Worm (Caenorhabditis elegans) whole organism, L4 larva: ENCODE measurements around the gene T26C11.4.
A peak's percentile ranks its signal among the peaks of the same experiment; 100 is the strongest.

Source experiments
- R02D3.7 ChIP-seq: fragments of 150-350 bp; sonication (generic microtip); optimal IDR thresholded peaks from 3 replicates; lab custom pipeline; 2014; ENCODE audit warnings: missing biosample characterization, missing genetic modification characterization
- aly-2 ChIP-seq: sonication (generic microtip); optimal IDR thresholded peaks from 2 replicates; lab custom pipeline; 2018; ENCODE audit warnings: missing biosample characterization, missing genetic modification characterization
- ceh-28 ChIP-seq: fragments of 150-350 bp; optimal IDR thresholded peaks from 2 replicates; lab custom pipeline; 2014; ENCODE audit warnings: missing biosample characterization, missing genetic modification reagents, missing genetic modification characterization
- daf-19 ChIP-seq: fragments of 200-800 bp; sonication (Bioruptor generic); conservative IDR thresholded peaks from 2 replicates; pipeline ENCODE4 v1.3.6; 2022; ENCODE audit warnings: missing genetic modification characterization, missing compliant biosample characterization
- lin-39 ChIP-seq: fragments of 150-350 bp; optimal IDR thresholded peaks from 2 replicates; lab custom pipeline; 2014; ENCODE audit warnings: missing biosample characterization, missing genetic modification reagents, missing genetic modification characterization
- mep-1 ChIP-seq: fragments of 150-350 bp; sonication (generic microtip); optimal IDR thresholded peaks from 3 replicates; lab custom pipeline; 2014; ENCODE audit warnings: missing biosample characterization, missing genetic modification characterization
- nhr-237 ChIP-seq: sonication (generic microtip); optimal IDR thresholded peaks from 2 replicates; lab custom pipeline; 2017; ENCODE audit warnings: missing biosample characterization, missing genetic modification characterization
- zip-11 ChIP-seq: fragments of 200-800 bp; sonication (Bioruptor generic); IDR thresholded peaks from 2 replicates; pipeline ENCODE4 v1.3.6; 2022; ENCODE audit warnings: missing genetic modification characterization, missing compliant biosample characterization
- ztf-11 ChIP-seq: fragments of 150-350 bp; optimal IDR thresholded peaks from 2 replicates; lab custom pipeline; 2014; ENCODE audit warnings: missing biosample characterization, missing genetic modification characterization

- TF ChIP-seq zip-11 (GFP tag; lab: Robert Waterston, UW) (no peak), lin-39 (tag; lab: Kevin White, UChicago) (no peak), ztf-11 (tag; lab: Kevin White, UChicago) (no peak), mep-1 (tag; lab: Kevin White, UChicago) (peak; percentile 76), daf-19 (no peak), ceh-28 (tag; lab: Kevin White, UChicago) (no peak), R02D3.7 (tag; lab: Kevin White, UChicago) (no peak), aly-2 (tag; lab: Kevin White, UChicago) (no peak), nhr-237 (tag; lab: Kevin White, UChicago) (no peak)
Observed at ce11 chrX:1880665-1881064, 35.3 kb upstream of the T26C11.4 start.
